Fruit fly (Drosophila melanogaster) whole organism, pupa: ENCODE measurements around the gene CG14259.

Experiments
- CG10348 ChIP-seq: fragments of 200-800 bp; sonication (Bioruptor generic); IDR thresholded peaks from 2 replicates; pipeline ENCODE4 v1.3.6; 2022; ENCODE audit warnings: missing biosample characterization, missing genetic modification characterization
- CG13204 ChIP-seq: fragments of 200-800 bp; sonication (Bioruptor generic); optimal IDR thresholded peaks from 2 replicates; lab custom pipeline; 2018; ENCODE audit warnings: missing biosample characterization, mild to moderate bottlenecking, missing genetic modification characterization, moderate library complexity
- CG14655 ChIP-seq: fragments of 200-800 bp; sonication (Bioruptor generic); optimal IDR thresholded peaks from 3 replicates; lab custom pipeline; 2017; ENCODE audit warnings: mild to moderate bottlenecking, missing biosample characterization, missing genetic modification reagents, missing genetic modification characterization
- CG8159 ChIP-seq: fragments of 200-800 bp; sonication (Bioruptor generic); optimal IDR thresholded peaks from 3 replicates; lab custom pipeline; 2018; ENCODE audit warnings: missing biosample characterization, mild to moderate bottlenecking, missing genetic modification characterization, moderate library complexity
- EcR ChIP-seq: fragments of 200-800 bp; sonication (Bioruptor generic); optimal IDR thresholded peaks from 3 replicates; lab custom pipeline; 2019; ENCODE audit warnings: missing biosample characterization, missing genetic modification characterization, mild to moderate bottlenecking, moderate library complexity, missing genetic modification reagents
- Pif1B ChIP-seq: fragments of 200-800 bp; sonication (Bioruptor generic); optimal IDR thresholded peaks from 3 replicates; lab custom pipeline; 2016; ENCODE audit warnings: missing biosample characterization, missing genetic modification characterization
- gl ChIP-seq: fragments of 200-800 bp; sonication (Bioruptor generic); optimal IDR thresholded peaks from 2 replicates; lab custom pipeline; 2018; ENCODE audit warnings: missing biosample characterization, mild to moderate bottlenecking, missing genetic modification characterization

DNA sequence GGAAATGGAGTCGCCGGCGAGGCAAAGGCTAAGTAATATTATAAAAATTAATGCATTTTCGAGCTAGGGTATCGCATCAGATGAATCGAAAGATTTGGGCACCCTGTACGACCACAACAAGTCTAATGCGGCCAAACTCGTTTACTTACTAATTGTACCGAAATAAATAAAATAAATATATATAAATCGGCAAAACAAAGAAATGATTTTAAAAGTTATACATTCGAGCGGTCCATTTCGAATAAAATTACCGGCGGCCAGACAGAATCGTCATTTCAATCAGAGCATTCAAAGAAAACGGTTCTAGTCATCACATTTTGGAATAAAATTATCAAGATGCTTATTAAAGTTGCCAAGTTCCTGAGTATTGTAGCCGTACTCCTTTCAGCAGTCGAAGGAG is 1.5 kb upstream of the CG14259 start, which contains the start of gene CG14258:
- no peak for TF ChIP-seq gl
- TF ChIP-seq EcR (GFP tag; lab: Kevin White, UChicago): no peak
- no peak for TF ChIP-seq CG8159 (tag; lab: Kevin White, UChicago)
- no peak for TF ChIP-seq Pif1B
- TF ChIP-seq CG14655 (GFP tag; lab: Kevin White, UChicago): no peak
- no peak for TF ChIP-seq CG13204 (GFP tag; lab: Kevin White, UChicago)
- no peak for TF ChIP-seq CG10348 (GFP tag; lab: Robert Waterston, UW)
